Worm (Caenorhabditis elegans): ENCODE data around the gene E02H4.2.

E02H4.2 gene

ce11 chrX:14238291-14238758 lies 43.1 kb downstream of the E02H4.2 start, which contains the start of gene K04C1.2 (continued):
- TF ChIP-seq zag-1 (tag; optimal IDR thresholded peaks at IDR 0.05): no peak
- no peak for TF ChIP-seq egl-13 (tag; optimal IDR thresholded peaks at IDR 0.05)
- TF ChIP-seq mef-2 (tag; optimal IDR thresholded peaks at IDR 0.05): no peak
- no peak for TF ChIP-seq pqm-1 (tag; optimal IDR thresholded peaks at IDR 0.05)
- TF ChIP-seq Y116A8C.19 (tag; optimal IDR thresholded peaks at IDR 0.05; ENCODE audit: borderline replicate concordance): no peak
- TF ChIP-seq mdl-1 (tag; optimal IDR thresholded peaks at IDR 0.05): peak in 1 of 2 experiments; percentile 22
- no peak for TF ChIP-seq C34B4.2 (tag; optimal IDR thresholded peaks at IDR 0.05)
- TF ChIP-seq ets-5 (GFP tag; IDR thresholded peaks at IDR 0.05): no peak
- no peak for TF ChIP-seq unc-30 (tag; optimal IDR thresholded peaks at IDR 0.05)
- peak; percentile 24 for TF ChIP-seq swsn-7 (tag; optimal IDR thresholded peaks at IDR 0.05)
- TF ChIP-seq unc-62 (GFP tag; optimal IDR thresholded peaks at IDR 0.05): no peak
- no peak for TF ChIP-seq ceh-63 (GFP tag; optimal IDR thresholded peaks at IDR 0.05)
- no peak for TF ChIP-seq unc-98 (GFP tag; IDR thresholded peaks at IDR 0.05)
- no peak for TF ChIP-seq alr-1 (tag; optimal IDR thresholded peaks at IDR 0.05; ENCODE audit: borderline replicate concordance)
- no peak for TF ChIP-seq pag-3 (tag; optimal IDR thresholded peaks at IDR 0.05; ENCODE audit: borderline replicate concordance, insufficient read depth)
- no peak for TF ChIP-seq aly-2 (tag; optimal IDR thresholded peaks at IDR 0.05)
- peak; percentile 33 for TF ChIP-seq nhr-71 (tag; optimal IDR thresholded peaks at IDR 0.05)
- no peak for TF ChIP-seq skn-1 (tag; optimal IDR thresholded peaks at IDR 0.05)
- no peak for TF ChIP-seq nhr-77 (tag; optimal IDR thresholded peaks at IDR 0.05)
- no peak for TF ChIP-seq sup-37 (GFP tag; optimal IDR thresholded peaks at IDR 0.05)
- no peak for TF ChIP-seq sox-4 (tag; optimal IDR thresholded peaks at IDR 0.05)
- no peak for TF ChIP-seq lin-13 (GFP tag; optimal IDR thresholded peaks at IDR 0.05)
- no peak for TF ChIP-seq ama-1 (optimal IDR thresholded peaks at IDR 0.05)
- no peak for TF ChIP-seq nhr-12 (tag; optimal IDR thresholded peaks at IDR 0.05)
- TF ChIP-seq dsc-1 (tag; optimal IDR thresholded peaks at IDR 0.05): no peak
- TF ChIP-seq hlh-17 (GFP tag; optimal IDR thresholded peaks at IDR 0.05; ENCODE audit: borderline replicate concordance): no peak
- peak in 1 of 3 experiments; percentile 35 for TF ChIP-seq dpl-1 (GFP tag; optimal IDR thresholded peaks at IDR 0.05)
- no peak for TF ChIP-seq nhr-237 (tag; optimal IDR thresholded peaks at IDR 0.05)
- TF ChIP-seq nhr-84 (tag; optimal IDR thresholded peaks at IDR 0.05): no peak
- TF ChIP-seq nhr-47 (tag; optimal IDR thresholded peaks at IDR 0.05): peak; percentile 6
- TF ChIP-seq ceh-90 (tag; optimal IDR thresholded peaks at IDR 0.05): no peak

ce11 chrX:14236121-14236824 lies 45.2 kb downstream of the E02H4.2 start:
- no peak for TF ChIP-seq mab-9 (GFP tag; IDR thresholded peaks at IDR 0.05)
- TF ChIP-seq lin-35 (GFP tag; optimal IDR thresholded peaks at IDR 0.05): no peak
- no peak for TF ChIP-seq sox-4 (tag; optimal IDR thresholded peaks at IDR 0.05)
- TF ChIP-seq egl-13 (tag; optimal IDR thresholded peaks at IDR 0.05): no peak
- no peak for TF ChIP-seq nhr-77 (tag; optimal IDR thresholded peaks at IDR 0.05)
- TF ChIP-seq xbp-1 (tag; optimal IDR thresholded peaks at IDR 0.05): no peak
- TF ChIP-seq unc-62 (GFP tag; optimal IDR thresholded peaks at IDR 0.05): no peak
- TF ChIP-seq lin-39 (tag; optimal IDR thresholded peaks at IDR 0.05): no peak
- no peak for TF ChIP-seq elt-2 (tag; optimal IDR thresholded peaks at IDR 0.05)
- no peak for TF ChIP-seq fkh-4 (tag; optimal IDR thresholded peaks at IDR 0.05; ENCODE audit: borderline replicate concordance)
- no peak for TF ChIP-seq nhr-11 (tag; optimal IDR thresholded peaks at IDR 0.05)
- TF ChIP-seq C34B4.2 (tag; optimal IDR thresholded peaks at IDR 0.05): no peak
- TF ChIP-seq C16A3.4 (tag; optimal IDR thresholded peaks at IDR 0.05): no peak
- TF ChIP-seq tbx-2 (tag; optimal IDR thresholded peaks at IDR 0.05): no peak
- no peak for TF ChIP-seq hlh-17 (GFP tag; optimal IDR thresholded peaks at IDR 0.05; ENCODE audit: borderline replicate concordance)
- TF ChIP-seq nhr-90 (tag; optimal IDR thresholded peaks at IDR 0.05; ENCODE audit: poor library complexity): no peak
- TF ChIP-seq lir-3 (tag; optimal IDR thresholded peaks at IDR 0.05; ENCODE audit: poor library complexity): no peak
- TF ChIP-seq pax-3 (tag; optimal IDR thresholded peaks at IDR 0.05): no peak
- no peak for TF ChIP-seq sptf-1 (tag; optimal IDR thresholded peaks at IDR 0.05)
- no peak for TF ChIP-seq nhr-12 (tag; optimal IDR thresholded peaks at IDR 0.05)
